Fruit fly (Drosophila melanogaster) Kc167 (cell line): ENCODE measurements around the gene BRWD3.

ENCODE experiments used
- Myc ChIP-seq: fragments of >200 bp; optimal IDR thresholded peaks from 2 replicates; lab custom pipeline; 2017; ENCODE audit warnings: missing external identifiers
- Sin3A ChIP-seq: fragments of >200 bp; optimal IDR thresholded peaks from 2 replicates; lab custom pipeline; 2018; ENCODE audit warnings: missing external identifiers
- h ChIP-seq: fragments of >200 bp; optimal IDR thresholded peaks from 3 replicates; lab custom pipeline; 2018; ENCODE audit warnings: missing external identifiers
- insv ChIP-seq: fragments of >200 bp; optimal IDR thresholded peaks from 3 replicates; lab custom pipeline; 2018; ENCODE audit warnings: missing external identifiers
- psq ChIP-seq: fragments of >200 bp; optimal IDR thresholded peaks from 2 replicates; lab custom pipeline; 2017; ENCODE audit warnings: missing external identifiers
- ttk ChIP-seq: sonication (Bioruptor generic); optimal IDR thresholded peaks from 2 replicates; lab custom pipeline; 2017; ENCODE audit warnings: missing external identifiers

DNA sequence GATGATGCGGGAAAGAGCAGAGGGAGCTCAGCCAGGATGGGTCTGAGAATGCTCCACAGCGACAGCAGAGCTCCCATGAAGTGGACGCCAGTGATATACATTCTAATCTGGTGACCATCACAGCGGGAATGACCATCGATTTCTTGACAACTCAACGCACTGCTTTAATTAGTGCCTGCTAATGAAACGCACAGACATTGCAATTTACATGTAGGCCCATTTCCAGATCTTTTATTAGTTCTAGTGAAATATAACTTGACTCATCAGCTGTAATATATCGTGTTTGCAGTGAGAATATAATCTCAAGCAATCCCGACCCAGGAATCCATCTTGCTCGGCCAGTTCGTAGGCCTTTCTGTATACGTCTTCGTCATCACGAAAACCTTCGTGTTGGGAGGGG is 48.3 kb downstream of the BRWD3 start, which contains the start of gene CG42811:
- TF ChIP-seq h (lab: Kevin White, UChicago) = no peak
- TF ChIP-seq psq (lab: Kevin White, UChicago) = no peak
- TF ChIP-seq insv = no peak
- TF ChIP-seq ttk = no peak
- no peak for TF ChIP-seq Myc (lab: Kevin White, UChicago)
- no peak for TF ChIP-seq Sin3A (lab: Kevin White, UChicago)
